Fruit fly (Drosophila melanogaster): ENCODE measurements around the gene CG17187.
A peak's percentile ranks its signal among the peaks of the same experiment; 100 is the strongest.

The CG17187 gene

dm6 chr3R:11231705-11232261 lies at the start of gene CG17187, which contains the start of gene Dph3:
Gene CG17187 (minus strand): TSS chr3R:11231879.
Gene Dph3 (plus strand): TSS chr3R:11231912.
- no peak for TF ChIP-seq Myc (optimal IDR thresholded peaks at IDR 0.05)
- no peak for TF ChIP-seq insv (optimal IDR thresholded peaks at IDR 0.05)
- TF ChIP-seq ttk (optimal IDR thresholded peaks at IDR 0.05): no peak
- no peak for TF ChIP-seq psq (optimal IDR thresholded peaks at IDR 0.05)
- no peak for TF ChIP-seq h (optimal IDR thresholded peaks at IDR 0.05)
- TF ChIP-seq Sin3A (optimal IDR thresholded peaks at IDR 0.05): no peak

dm6 chr3R:11272667-11273066 lies 41.0 kb upstream of the CG17187 start:
- no peak for TF ChIP-seq ttk (optimal IDR thresholded peaks at IDR 0.05)
- TF ChIP-seq psq (optimal IDR thresholded peaks at IDR 0.05): no peak
- no peak for TF ChIP-seq insv (optimal IDR thresholded peaks at IDR 0.05)
- no peak for TF ChIP-seq Sin3A (optimal IDR thresholded peaks at IDR 0.05)
- no peak for TF ChIP-seq h (optimal IDR thresholded peaks at IDR 0.05)
- TF ChIP-seq Myc (optimal IDR thresholded peaks at IDR 0.05): no peak

dm6 chr3R:11270574-11270973 lies 38.9 kb upstream of the CG17187 start:
- TF ChIP-seq Myc (optimal IDR thresholded peaks at IDR 0.05): no peak
- TF ChIP-seq insv (optimal IDR thresholded peaks at IDR 0.05): no peak
- no peak for TF ChIP-seq psq (optimal IDR thresholded peaks at IDR 0.05)
- no peak for TF ChIP-seq ttk (optimal IDR thresholded peaks at IDR 0.05)
- no peak for TF ChIP-seq Sin3A (optimal IDR thresholded peaks at IDR 0.05)
- no peak for TF ChIP-seq h (optimal IDR thresholded peaks at IDR 0.05)

- TF ChIP-seq h (optimal IDR thresholded peaks at IDR 0.05) (peak; percentile 94), psq (optimal IDR thresholded peaks at IDR 0.05) (no peak)
Measured at dm6 chr3R:11269013-11269412, 37.3 kb upstream of the CG17187 start.

dm6 chr3R:11263579-11263978 lies 31.9 kb upstream of the CG17187 start:
- TF ChIP-seq Myc (optimal IDR thresholded peaks at IDR 0.05): no peak

dm6 chr3R:11260966-11261530 lies 29.4 kb upstream of the CG17187 start:
- TF ChIP-seq Sin3A (optimal IDR thresholded peaks at IDR 0.05) (no peak), h (optimal IDR thresholded peaks at IDR 0.05) (no peak), Myc (optimal IDR thresholded peaks at IDR 0.05) (no peak), insv (optimal IDR thresholded peaks at IDR 0.05) (no peak), ttk (optimal IDR thresholded peaks at IDR 0.05) (no peak), psq (optimal IDR thresholded peaks at IDR 0.05) (no peak)

DNA sequence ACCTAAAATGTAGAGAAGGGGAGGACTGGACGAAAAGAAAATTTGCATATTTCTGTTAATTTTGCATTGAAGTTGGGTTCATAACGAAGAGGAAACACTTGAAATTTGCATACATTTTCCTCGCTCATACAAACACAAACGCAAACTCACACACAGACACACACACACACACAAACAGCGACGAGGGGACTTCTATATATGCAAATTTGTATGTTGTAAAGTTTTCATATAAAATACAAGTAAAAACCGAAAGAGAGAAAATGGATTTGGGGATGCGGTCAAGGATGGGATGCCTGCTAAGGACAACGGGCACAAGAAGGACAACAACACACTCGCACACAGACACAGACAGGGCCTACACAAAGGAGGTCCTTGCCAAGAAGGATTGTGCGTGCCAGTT lies 25.9 kb upstream of the CG17187 start:
- TF ChIP-seq Sin3A (optimal IDR thresholded peaks at IDR 0.05) (no peak), ttk (optimal IDR thresholded peaks at IDR 0.05) (no peak), h (optimal IDR thresholded peaks at IDR 0.05) (no peak), insv (optimal IDR thresholded peaks at IDR 0.05) (no peak), Myc (optimal IDR thresholded peaks at IDR 0.05) (no peak), psq (optimal IDR thresholded peaks at IDR 0.05) (no peak)

- no peak for TF ChIP-seq Sin3A (optimal IDR thresholded peaks at IDR 0.05)
Measured at dm6 chr3R:11254382-11254953, 22.8 kb upstream of the CG17187 start.

DNA sequence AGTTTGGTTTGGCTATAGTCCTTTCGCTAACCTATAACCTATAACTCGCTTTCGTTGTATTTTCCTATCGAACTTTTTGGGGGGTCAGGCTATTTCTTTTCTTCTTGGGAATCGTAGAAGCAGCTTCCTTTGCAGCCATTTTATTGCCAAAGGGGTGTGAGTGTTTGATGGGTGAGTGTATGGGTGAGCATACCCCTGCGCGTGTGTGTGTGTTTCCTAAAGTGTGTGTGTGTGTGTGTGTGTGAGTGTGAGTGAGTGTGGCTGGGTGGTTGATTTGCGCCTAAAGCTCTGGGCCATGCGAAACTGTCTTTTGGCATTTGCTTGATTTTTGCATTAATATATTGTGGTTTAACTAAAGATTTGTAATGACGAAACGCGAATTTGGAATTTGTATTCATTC lies 22.1 kb upstream of the CG17187 start:
- TF ChIP-seq psq (optimal IDR thresholded peaks at IDR 0.05): no peak
- TF ChIP-seq Myc (optimal IDR thresholded peaks at IDR 0.05): no peak
- no peak for TF ChIP-seq ttk (optimal IDR thresholded peaks at IDR 0.05)
- no peak for TF ChIP-seq insv (optimal IDR thresholded peaks at IDR 0.05)
- no peak for TF ChIP-seq h (optimal IDR thresholded peaks at IDR 0.05)
- TF ChIP-seq Sin3A (optimal IDR thresholded peaks at IDR 0.05): no peak

- TF ChIP-seq ttk (optimal IDR thresholded peaks at IDR 0.05) (no peak), insv (optimal IDR thresholded peaks at IDR 0.05) (no peak), Myc (optimal IDR thresholded peaks at IDR 0.05) (no peak), Sin3A (optimal IDR thresholded peaks at IDR 0.05) (no peak), psq (optimal IDR thresholded peaks at IDR 0.05) (no peak), h (optimal IDR thresholded peaks at IDR 0.05) (no peak)
Measured at dm6 chr3R:11246865-11247264, 15.2 kb upstream of the CG17187 start.

- no peak for TF ChIP-seq psq (optimal IDR thresholded peaks at IDR 0.05)
- no peak for TF ChIP-seq insv (optimal IDR thresholded peaks at IDR 0.05)
- TF ChIP-seq ttk (optimal IDR thresholded peaks at IDR 0.05): no peak
- no peak for TF ChIP-seq Sin3A (optimal IDR thresholded peaks at IDR 0.05)
- TF ChIP-seq Myc (optimal IDR thresholded peaks at IDR 0.05): no peak
- no peak for TF ChIP-seq h (optimal IDR thresholded peaks at IDR 0.05)
Measured at dm6 chr3R:11245803-11246202, 14.1 kb upstream of the CG17187 start.

dm6 chr3R:11243951-11244660 lies 12.4 kb upstream of the CG17187 start, which contains the start of the genes CG17734 and CG5214:
Gene CG17734 (minus strand): TSS chr3R:11243999.
Gene CG5214 (plus strand): TSS chr3R:11244302.
- peak; percentile 17 for TF ChIP-seq Sin3A (optimal IDR thresholded peaks at IDR 0.05)
- TF ChIP-seq insv (optimal IDR thresholded peaks at IDR 0.05): no peak

Measured in Kc167 (cell line).